Worm (Caenorhabditis elegans) whole organism, mixed stage, embryonic: ENCODE results near the gene zipt-2.1.

ENCODE experiments used
- M03D4.4 ChIP-seq: sonication (generic microtip); optimal IDR thresholded peaks from 2 replicates; lab custom pipeline; 2017; ENCODE audit warnings: mild to moderate bottlenecking, missing genetic modification characterization, missing compliant biosample characterization
- blmp-1 ChIP-seq: fragments of 150-350 bp; optimal IDR thresholded peaks from 2 replicates; lab custom pipeline; 2014; ENCODE audit warnings: missing biosample characterization, missing genetic modification characterization
- ceh-39 ChIP-seq: fragments of 150-350 bp; optimal IDR thresholded peaks from 2 replicates; lab custom pipeline; 2014; ENCODE audit warnings: missing biosample characterization, missing genetic modification characterization
- ceh-43 ChIP-seq: fragments of 200-800 bp; sonication (Bioruptor generic); optimal IDR thresholded peaks from 2 replicates; lab custom pipeline; 2018; ENCODE audit warnings: mild to moderate bottlenecking, missing genetic modification characterization, moderate library complexity, missing compliant biosample characterization
- ceh-83 ChIP-seq: fragments of 200-800 bp; sonication (Bioruptor generic); optimal IDR thresholded peaks from 2 replicates; lab custom pipeline; 2018; ENCODE audit warnings: mild to moderate bottlenecking, missing genetic modification characterization, missing compliant biosample characterization
- ces-1 ChIP-seq: fragments of 150-350 bp; optimal IDR thresholded peaks from 2 replicates; lab custom pipeline; 2014; ENCODE audit warnings: missing biosample characterization, missing genetic modification reagents, missing genetic modification characterization
- cnd-1 ChIP-seq: fragments of 200-800 bp; sonication (Bioruptor generic); optimal IDR thresholded peaks from 2 replicates; lab custom pipeline; 2018; ENCODE audit warnings: mild to moderate bottlenecking, missing genetic modification characterization, missing compliant biosample characterization
- drap-1 ChIP-seq: fragments of 200-800 bp; sonication (Bioruptor generic); optimal IDR thresholded peaks from 3 replicates; lab custom pipeline; 2018; ENCODE audit warnings: mild to moderate bottlenecking, missing genetic modification characterization, missing compliant biosample characterization
- elt-1 ChIP-seq: sonication (generic microtip); optimal IDR thresholded peaks from 2 replicates; lab custom pipeline; 2017; ENCODE audit warnings: missing genetic modification characterization, mild to moderate bottlenecking, missing compliant biosample characterization, antibody characterized with exemption, moderate library complexity, borderline replicate concordance; ENCODE audit not compliant: insufficient read depth
- elt-3 ChIP-seq: fragments of 150-350 bp; optimal IDR thresholded peaks from 2 replicates; lab custom pipeline; 2014; ENCODE audit warnings: missing biosample characterization, missing genetic modification characterization
- flh-1 ChIP-seq: fragments of 200-800 bp; sonication (Bioruptor generic); optimal IDR thresholded peaks from 2 replicates; lab custom pipeline; 2018; ENCODE audit warnings: mild to moderate bottlenecking, missing genetic modification characterization, moderate library complexity, missing compliant biosample characterization
- ham-2 ChIP-seq: fragments of 200-800 bp; sonication (Bioruptor generic); optimal IDR thresholded peaks from 2 replicates; lab custom pipeline; 2018; ENCODE audit warnings: mild to moderate bottlenecking, missing genetic modification characterization, missing compliant biosample characterization
- hlh-1 ChIP-seq: fragments of 150-350 bp; optimal IDR thresholded peaks from 2 replicates; lab custom pipeline; 2014; ENCODE audit warnings: missing biosample characterization, missing genetic modification reagents, missing genetic modification characterization
- lin-13 ChIP-seq: fragments of 150-350 bp; optimal IDR thresholded peaks from 2 replicates; lab custom pipeline; 2014; ENCODE audit warnings: missing biosample characterization, missing genetic modification characterization
- lin-32 ChIP-seq: fragments of 200-800 bp; sonication (Bioruptor generic); optimal IDR thresholded peaks from 2 replicates; lab custom pipeline; 2018; ENCODE audit warnings: mild to moderate bottlenecking, missing genetic modification characterization, missing compliant biosample characterization
- lsy-2 ChIP-seq: fragments of 150-350 bp; optimal IDR thresholded peaks from 2 replicates; lab custom pipeline; 2014; ENCODE audit warnings: missing biosample characterization, missing genetic modification characterization
- mab-5 ChIP-seq: fragments of 150-350 bp; optimal IDR thresholded peaks from 2 replicates; lab custom pipeline; 2014; ENCODE audit warnings: missing biosample characterization, missing genetic modification characterization
- mep-1 ChIP-seq: fragments of 150-350 bp; optimal IDR thresholded peaks from 2 replicates; lab custom pipeline; 2017; ENCODE audit warnings: missing biosample characterization, missing genetic modification reagents, missing genetic modification characterization, inconsistent platforms
- mls-2 ChIP-seq: sonication (generic microtip); optimal IDR thresholded peaks from 2 replicates; lab custom pipeline; 2016; ENCODE audit warnings: mild to moderate bottlenecking, missing genetic modification characterization, moderate library complexity, missing compliant biosample characterization
- nhr-12 ChIP-seq: fragments of 150-350 bp; optimal IDR thresholded peaks from 2 replicates; lab custom pipeline; 2014; ENCODE audit warnings: missing biosample characterization, missing genetic modification characterization
- nhr-2 ChIP-seq: fragments of 150-350 bp; optimal IDR thresholded peaks from 2 replicates; lab custom pipeline; 2014; ENCODE audit warnings: missing biosample characterization, missing genetic modification characterization
- nhr-237 ChIP-seq: fragments of 150-350 bp; optimal IDR thresholded peaks from 2 replicates; lab custom pipeline; 2014; ENCODE audit warnings: missing biosample characterization, missing genetic modification characterization
- nhr-28 ChIP-seq: fragments of 150-350 bp; optimal IDR thresholded peaks from 2 replicates; lab custom pipeline; 2014; ENCODE audit warnings: missing biosample characterization, missing genetic modification characterization
- nhr-76 ChIP-seq: sonication (generic microtip); optimal IDR thresholded peaks from 2 replicates; lab custom pipeline; 2017; ENCODE audit warnings: missing biosample characterization, missing genetic modification characterization
- sem-2 ChIP-seq: fragments of 200-800 bp; sonication (Bioruptor generic); optimal IDR thresholded peaks from 2 replicates; lab custom pipeline; 2018; ENCODE audit warnings: mild to moderate bottlenecking, missing genetic modification characterization, missing compliant biosample characterization
- snpc-4 ChIP-seq: fragments of 150-350 bp; optimal IDR thresholded peaks from 2 replicates; lab custom pipeline; 2014; ENCODE audit warnings: missing biosample characterization, missing genetic modification characterization
- tbx-8 ChIP-seq: fragments of 200-800 bp; sonication (Bioruptor generic); optimal IDR thresholded peaks from 2 replicates; lab custom pipeline; 2018; ENCODE audit warnings: mild to moderate bottlenecking, missing genetic modification characterization, moderate library complexity, missing compliant biosample characterization
- unc-120 ChIP-seq: sonication (generic microtip); optimal IDR thresholded peaks from 2 replicates; lab custom pipeline; 2017; ENCODE audit warnings: missing genetic modification characterization, missing compliant biosample characterization; ENCODE audit not compliant: poor library complexity, severe bottlenecking
- unc-62 ChIP-seq: fragments of 150-350 bp; optimal IDR thresholded peaks from 2 replicates; lab custom pipeline; 2014; ENCODE audit warnings: missing biosample characterization, missing genetic modification reagents, missing genetic modification characterization
- zip-8 ChIP-seq: fragments of 150-350 bp; optimal IDR thresholded peaks from 2 replicates; lab custom pipeline; 2014; ENCODE audit warnings: missing biosample characterization, missing genetic modification characterization
- ztf-11 ChIP-seq: fragments of 150-350 bp; optimal IDR thresholded peaks from 2 replicates; lab custom pipeline; 2014; ENCODE audit warnings: missing biosample characterization, missing genetic modification characterization

zipt-2.1 gene

DNA sequence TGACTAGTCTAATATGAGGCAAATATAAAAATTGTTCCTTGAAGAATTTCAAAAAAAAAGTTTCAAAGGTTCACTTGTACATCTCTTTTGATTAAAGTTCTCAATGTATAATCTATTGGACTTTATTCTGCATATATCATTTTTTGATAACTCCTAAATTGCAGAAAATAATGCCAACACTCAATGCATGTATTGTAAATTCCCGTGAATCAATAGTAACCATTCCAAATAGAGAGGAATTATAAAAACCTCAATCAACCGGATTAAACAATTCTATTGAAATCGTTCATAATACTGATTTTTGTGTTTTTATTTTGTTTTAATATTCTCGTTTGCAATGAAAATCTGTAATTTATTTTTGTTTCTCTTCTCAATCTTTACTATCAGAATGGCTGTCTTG lies 34.4 kb upstream of the zipt-2.1 start, which contains the start of gene T25B9.12:
Gene T25B9.12 (plus strand): TSS at position 301 of the 400 bp plus-strand sequence.
- no peak for TF ChIP-seq cnd-1 (tag; lab: Kevin White, UChicago)

DNA sequence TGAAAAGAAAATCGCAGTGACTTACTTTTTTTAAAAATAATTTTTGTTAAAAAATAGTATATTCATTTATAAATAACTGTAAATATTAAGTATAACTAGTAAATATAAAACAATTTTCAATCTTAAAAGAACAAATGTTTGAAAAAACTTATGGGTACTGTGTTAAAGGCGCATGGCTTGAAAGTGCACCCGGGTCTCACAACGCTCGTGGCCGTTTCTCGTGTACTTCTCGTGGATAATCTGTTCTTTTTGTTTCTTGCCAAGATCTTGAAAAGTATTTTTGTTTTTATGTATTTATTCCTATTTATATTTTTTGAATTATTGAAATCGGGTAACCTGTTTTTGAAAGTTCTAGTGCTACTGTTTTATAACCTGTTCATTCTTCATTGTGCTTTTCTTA lies 33.4 kb upstream of the zipt-2.1 start:
- no peak for TF ChIP-seq ceh-83 (GFP tag; lab: Kevin White, UChicago)
- no peak for TF ChIP-seq ham-2 (GFP tag; lab: Kevin White, UChicago)
- TF ChIP-seq elt-1 (tag; lab: Kevin White, UChicago), result no peak
- no peak for TF ChIP-seq snpc-4 (tag; lab: Kevin White, UChicago)
- no peak for TF ChIP-seq nhr-12 (tag; lab: Kevin White, UChicago)
- TF ChIP-seq mab-5 (tag; lab: Kevin White, UChicago), result no peak
- no peak for TF ChIP-seq nhr-28
- TF ChIP-seq ceh-39 (tag; lab: Kevin White, UChicago), result no peak
- no peak for TF ChIP-seq nhr-237 (tag; lab: Kevin White, UChicago)
- no peak for TF ChIP-seq cnd-1 (tag; lab: Kevin White, UChicago)
- no peak for TF ChIP-seq lsy-2 (tag; lab: Kevin White, UChicago)

DNA sequence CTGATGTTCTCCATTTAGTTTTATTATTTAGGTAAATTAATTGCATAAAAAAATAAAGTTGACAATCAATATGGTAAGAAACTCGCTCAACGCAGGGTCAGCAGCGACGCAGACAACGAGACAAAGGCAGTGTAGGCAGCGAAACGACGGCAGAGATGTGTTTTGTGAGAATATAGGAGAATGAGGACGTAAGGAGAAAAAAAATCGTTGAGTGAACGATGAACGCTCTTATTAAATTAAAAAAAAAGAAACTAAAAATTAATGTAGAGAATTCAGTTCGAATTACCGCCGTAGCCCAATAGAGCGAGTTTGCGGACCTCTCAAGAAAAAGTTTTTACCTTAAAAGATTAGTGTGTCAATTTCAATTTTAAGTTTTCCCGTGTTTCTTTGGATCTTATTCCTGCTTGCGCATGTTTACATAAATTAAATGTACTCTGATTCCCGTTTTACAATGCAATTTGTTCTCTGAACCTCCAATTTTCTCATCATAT lies 31.3 kb upstream of the zipt-2.1 start, which contains the start of gene T25B9.8:
Gene T25B9.8 (minus strand): TSS at position 51 of the 491 bp plus-strand sequence.
- TF ChIP-seq ces-1 (GFP tag; lab: Kevin White, UChicago) (peak; percentile 44), drap-1 (GFP tag; lab: Kevin White, UChicago) (no peak), ceh-39 (tag; lab: Kevin White, UChicago) (no peak), zip-8 (tag; lab: Kevin White, UChicago) (no peak), mls-2 (tag; lab: Kevin White, UChicago) (no peak), mep-1 (tag; lab: Kevin White, UChicago) (no peak), nhr-2 (no peak)

DNA sequence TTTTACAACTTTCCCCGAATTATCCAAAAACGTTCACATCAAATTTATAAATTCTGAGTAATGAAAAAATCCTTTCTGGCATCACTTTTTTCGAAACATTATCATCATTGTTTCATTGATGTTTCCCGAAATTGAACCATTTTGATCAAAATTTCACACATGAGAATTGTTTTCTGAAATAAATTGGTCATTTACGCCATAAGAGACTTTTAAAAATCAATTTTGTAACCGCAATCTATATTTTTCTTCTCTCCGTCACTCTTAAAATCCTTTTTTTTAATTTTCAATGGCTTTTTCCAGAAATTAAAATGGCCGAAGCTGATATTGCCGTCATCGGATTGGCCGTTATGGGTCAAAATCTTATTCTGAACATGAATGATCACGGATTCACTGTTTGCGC lies 30.1 kb upstream of the zipt-2.1 start, which contains the start of gene T25B9.9:
Gene T25B9.9 (plus strand): TSS at position 301 of the 400 bp plus-strand sequence.
- TF ChIP-seq M03D4.4 (tag; lab: Kevin White, UChicago), result no peak
- no peak for TF ChIP-seq ztf-11
- TF ChIP-seq mls-2 (tag; lab: Kevin White, UChicago), result no peak
- no peak for TF ChIP-seq nhr-76 (tag; lab: Kevin White, UChicago)
- TF ChIP-seq sem-2 (GFP tag; lab: Kevin White, UChicago), result no peak
- no peak for TF ChIP-seq ceh-43 (GFP tag; lab: Kevin White, UChicago)
- no peak for TF ChIP-seq nhr-2
- no peak for TF ChIP-seq nhr-28
- no peak for TF ChIP-seq ces-1 (GFP tag; lab: Kevin White, UChicago)
- no peak for TF ChIP-seq tbx-8 (GFP tag; lab: Kevin White, UChicago)

DNA sequence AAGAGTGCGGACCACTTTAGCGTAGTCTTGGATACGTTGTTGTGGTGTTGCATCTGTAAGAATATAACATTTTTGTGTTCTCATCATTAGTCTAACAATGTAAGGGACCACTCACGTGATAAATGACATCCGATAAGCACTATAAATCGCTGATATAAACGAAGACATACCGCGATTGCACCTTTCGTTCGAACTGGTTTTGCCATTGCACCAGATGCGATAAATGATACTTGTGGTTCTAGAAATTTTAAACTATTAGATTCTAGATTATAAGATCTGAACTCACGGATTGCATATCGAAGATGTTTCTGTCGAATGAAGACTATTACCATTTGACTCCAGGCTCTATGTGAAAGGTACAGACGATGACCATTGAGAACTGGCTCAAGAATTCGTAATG lies 28.2 kb upstream of the zipt-2.1 start:
- TF ChIP-seq ceh-83 (GFP tag; lab: Kevin White, UChicago), result no peak
- TF ChIP-seq elt-3 (tag; lab: Kevin White, UChicago), result no peak
- no peak for TF ChIP-seq drap-1 (GFP tag; lab: Kevin White, UChicago)
- no peak for TF ChIP-seq ztf-11
- no peak for TF ChIP-seq elt-1 (tag; lab: Kevin White, UChicago)

DNA sequence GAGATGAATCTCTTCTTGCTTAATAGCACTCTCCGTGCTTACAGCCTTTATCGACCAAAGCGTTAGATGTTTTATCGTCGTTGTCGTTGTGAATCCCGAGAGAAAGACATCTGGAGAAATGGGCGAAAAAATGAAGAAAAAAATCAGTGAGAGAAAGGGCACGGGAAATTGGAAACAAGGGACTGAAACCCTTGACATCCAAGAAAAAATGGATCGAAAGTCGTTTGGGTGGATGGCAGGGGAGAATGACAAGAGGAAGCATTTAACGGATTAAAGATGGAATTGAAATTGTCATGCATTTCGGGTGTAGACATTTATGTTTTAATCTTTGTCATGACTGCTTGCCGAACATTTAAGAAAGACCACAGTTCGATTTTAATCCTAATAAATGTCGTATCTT lies 25.6 kb upstream of the zipt-2.1 start, which contains the start of gene inpp-1:
Gene inpp-1 (minus strand): TSS at position 101 of the 400 bp plus-strand sequence.
- TF ChIP-seq ces-1 (GFP tag; lab: Kevin White, UChicago), result no peak
- no peak for TF ChIP-seq cnd-1 (tag; lab: Kevin White, UChicago)
- no peak for TF ChIP-seq blmp-1 (tag; lab: Kevin White, UChicago)
- TF ChIP-seq mab-5 (tag; lab: Kevin White, UChicago), result no peak
- TF ChIP-seq ceh-43 (GFP tag; lab: Kevin White, UChicago), result no peak
- TF ChIP-seq ceh-83 (GFP tag; lab: Kevin White, UChicago), result no peak

DNA sequence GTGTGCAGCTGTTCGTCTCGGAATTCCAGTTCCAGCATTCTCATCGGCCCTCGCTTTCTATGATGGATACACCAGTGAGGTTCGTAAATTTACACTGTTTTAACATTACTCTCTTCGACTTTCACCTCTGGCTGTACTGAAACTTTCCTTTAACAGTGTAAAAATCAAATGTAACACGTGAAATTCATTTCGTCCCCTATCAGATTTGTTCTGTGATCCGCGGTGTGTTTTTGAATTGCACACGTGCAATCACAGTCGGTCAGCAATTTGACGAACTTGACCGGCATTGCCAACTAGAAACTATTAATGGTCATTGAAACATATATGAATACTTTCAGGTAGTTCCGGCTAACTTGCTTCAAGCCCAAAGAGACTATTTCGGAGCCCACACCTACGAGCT lies 22.4 kb upstream of the zipt-2.1 start:
- no peak for TF ChIP-seq blmp-1 (tag; lab: Kevin White, UChicago)
- no peak for TF ChIP-seq lin-13 (tag; lab: Kevin White, UChicago)
- no peak for TF ChIP-seq snpc-4 (tag; lab: Kevin White, UChicago)
- TF ChIP-seq tbx-8 (GFP tag; lab: Kevin White, UChicago), result no peak
- TF ChIP-seq unc-62, result no peak
- TF ChIP-seq ceh-83 (GFP tag; lab: Kevin White, UChicago), result no peak
- no peak for TF ChIP-seq ztf-11
- no peak for TF ChIP-seq zip-8 (tag; lab: Kevin White, UChicago)
- no peak for TF ChIP-seq nhr-12 (tag; lab: Kevin White, UChicago)
- no peak for TF ChIP-seq nhr-76 (tag; lab: Kevin White, UChicago)
- TF ChIP-seq flh-1, result no peak
- TF ChIP-seq hlh-1, result no peak
- TF ChIP-seq unc-120 (tag; lab: Kevin White, UChicago), result no peak
- TF ChIP-seq sem-2 (GFP tag; lab: Kevin White, UChicago), result no peak
- no peak for TF ChIP-seq lsy-2 (tag; lab: Kevin White, UChicago)
- no peak for TF ChIP-seq lin-32 (GFP tag; lab: Kevin White, UChicago)
